Fruit fly (Drosophila melanogaster): Measurements from ENCODE around the gene CG15387.
A peak's percentile ranks its signal among the peaks of the same experiment; 100 is the strongest.

CG15387 gene

DNA sequence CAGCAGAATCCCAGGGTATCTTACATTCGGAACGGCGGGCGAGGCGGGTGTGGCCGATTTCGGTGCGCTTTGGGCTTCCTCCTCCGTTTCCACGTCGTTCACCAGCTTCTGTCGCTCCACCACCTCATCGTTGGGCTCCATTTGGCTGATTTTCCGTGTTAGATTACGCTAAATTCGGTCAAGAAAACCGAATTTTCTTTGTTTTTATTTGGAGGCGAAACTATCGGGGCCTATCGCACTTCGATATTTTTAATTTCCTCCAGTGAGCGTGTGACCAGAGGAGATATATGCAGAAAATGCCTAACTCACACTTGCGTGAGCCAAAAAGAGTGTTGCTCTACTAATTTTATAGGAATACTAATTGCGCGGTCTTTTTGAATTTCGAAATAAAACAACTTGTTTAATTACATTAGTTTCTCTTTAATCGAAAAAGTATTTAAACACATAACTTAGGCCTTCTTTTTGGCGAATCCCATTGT, 33.9 kb downstream of the CG15387 start, which contains the start of gene CG10874 (continued):
- TF ChIP-seq emc (GFP tag; optimal IDR thresholded peaks at IDR 0.05) (no peak), CG3995 (GFP tag; optimal IDR thresholded peaks at IDR 0.05) (no peak), CG15696 (tag; optimal IDR thresholded peaks at IDR 0.05) (no peak), zf30C (GFP tag; optimal IDR thresholded peaks at IDR 0.05) (no peak), Mrtf (GFP tag; IDR thresholded peaks at IDR 0.05) (no peak), CG17829 (tag; optimal IDR thresholded peaks at IDR 0.05) (peak; percentile 36), CG7357 (GFP tag; IDR thresholded peaks at IDR 0.05) (no peak), CG14050 (GFP tag; IDR thresholded peaks at IDR 0.05) (no peak), her (GFP tag; optimal IDR thresholded peaks at IDR 0.05) (peak; percentile 100), Blimp-1 (GFP tag; optimal IDR thresholded peaks at IDR 0.05) (no peak), CG11456 (GFP tag; IDR thresholded peaks at IDR 0.05) (no peak), repo (GFP tag; optimal IDR thresholded peaks at IDR 0.05) (no peak), CG18599 (GFP tag; optimal IDR thresholded peaks at IDR 0.05) (no peak), slbo (GFP tag; IDR thresholded peaks at IDR 0.05) (no peak), CG3281 (GFP tag; optimal IDR thresholded peaks at IDR 0.05) (no peak), CG31388 (GFP tag; optimal IDR thresholded peaks at IDR 0.05) (no peak), CG9437 (GFP tag; optimal IDR thresholded peaks at IDR 0.05) (no peak), CG2712 (tag; optimal IDR thresholded peaks at IDR 0.05) (peak; percentile 52), Hmr (GFP tag; optimal IDR thresholded peaks at IDR 0.05) (peak; percentile 55), CG12104 (GFP tag; optimal IDR thresholded peaks at IDR 0.05) (no peak), CG3065 (GFP tag; optimal IDR thresholded peaks at IDR 0.05) (no peak), CG10959 (GFP tag; IDR thresholded peaks at IDR 0.05) (no peak), Lhr (GFP tag; optimal IDR thresholded peaks at IDR 0.05) (peak; percentile 77), amos (GFP tag; IDR thresholded peaks at IDR 0.05; ENCODE audit: partially characterized antibody) (no peak)

- TF ChIP-seq sd (tag; optimal IDR thresholded peaks at IDR 0.05) (peak; percentile 63), az2 (GFP tag; optimal IDR thresholded peaks at IDR 0.05) (no peak), abd-A (tag; optimal IDR thresholded peaks at IDR 0.05) (peak; percentile 52), CG10543 (GFP tag; optimal IDR thresholded peaks at IDR 0.05) (peak; percentile 5)
These were observed 34.7 kb downstream of the CG15387 start for dm6 chr2L:2191404-2191803.

- TF ChIP-seq CG14965 (GFP tag; optimal IDR thresholded peaks at IDR 0.05; ENCODE audit: borderline replicate concordance) (no peak), ci (GFP tag; IDR thresholded peaks at IDR 0.05) (0 out of 3 replicates have a peak, but pooled peaks have one; percentile 29)
These were observed 35.4 kb downstream of the CG15387 start for dm6 chr2L:2190684-2191083.

dm6 chr2L:2189100-2189499, 37.0 kb downstream of the CG15387 start:
- peak; percentile 83 for TF ChIP-seq CG15601 (tag; optimal IDR thresholded peaks at IDR 0.05)
- TF ChIP-seq cwo (GFP tag; optimal IDR thresholded peaks at IDR 0.05) = no peak
- no peak for TF ChIP-seq CG13296 (GFP tag; optimal IDR thresholded peaks at IDR 0.05)
- no peak for TF ChIP-seq GATAe (GFP tag; conservative IDR thresholded peaks at IDR 0.05)
- TF ChIP-seq CG12744 (GFP tag; optimal IDR thresholded peaks at IDR 0.05) = no peak
- no peak for TF ChIP-seq CG9797 (GFP tag; optimal IDR thresholded peaks at IDR 0.05)
- peak; percentile 58 for TF ChIP-seq CG17802 (tag; optimal IDR thresholded peaks at IDR 0.05)
- TF ChIP-seq dati (GFP tag; IDR thresholded peaks at IDR 0.05) = no peak
- TF ChIP-seq Poxn (GFP tag; IDR thresholded peaks at IDR 0.05) = no peak
- TF ChIP-seq ara (GFP tag; IDR thresholded peaks at IDR 0.05) = peak; percentile 83
- no peak for TF ChIP-seq YL-1 (GFP tag; optimal IDR thresholded peaks at IDR 0.05)
- TF ChIP-seq MESR4 (GFP tag; optimal IDR thresholded peaks at IDR 0.05) = no peak
- 0 out of 2 replicates have a peak, but pooled peaks have one; percentile 28 for TF ChIP-seq CG11696 (GFP tag; IDR thresholded peaks at IDR 0.05)
- TF ChIP-seq ATbp (GFP tag; optimal IDR thresholded peaks at IDR 0.05) = peak; percentile 62
- TF ChIP-seq CG6683 (GFP tag; optimal IDR thresholded peaks at IDR 0.05) = no peak
- TF ChIP-seq sisA (GFP tag; IDR thresholded peaks at IDR 0.05) = peak; percentile 79
- TF ChIP-seq CG6654 (GFP tag; optimal IDR thresholded peaks at IDR 0.05) = peak; percentile 28
- TF ChIP-seq sens-2 (GFP tag; IDR thresholded peaks at IDR 0.05) = peak; percentile 70

All from whole organism, embryonic.